Fruit fly (Drosophila melanogaster) whole organism, embryonic: Measurements from ENCODE around the gene CG9667.

Experiments
- Asciz ChIP-seq: fragments of 200-800 bp; sonication (Bioruptor generic); optimal IDR thresholded peaks from 2 replicates; lab custom pipeline; 2017; ENCODE audit warnings: missing biosample characterization, mild to moderate bottlenecking, missing genetic modification characterization, missing genetic modification reagents
- Atf3 ChIP-seq: fragments of 200-800 bp; sonication (Bioruptor generic); optimal IDR thresholded peaks from 3 replicates; lab custom pipeline; 2016; ENCODE audit warnings: missing biosample characterization, missing genetic modification characterization
- B-H1 ChIP-seq: fragments of 200-800 bp; sonication (Bioruptor generic); IDR thresholded peaks from 3 replicates; pipeline ENCODE4 v1.3.6; 2022; ENCODE audit warnings: missing biosample characterization, missing genetic modification characterization
- Bteb2 ChIP-seq: fragments of 200-800 bp; sonication (Bioruptor generic); optimal IDR thresholded peaks from 2 replicates; lab custom pipeline; 2016; ENCODE audit warnings: missing biosample characterization, missing genetic modification characterization
- CG10366 ChIP-seq: fragments of 200-800 bp; sonication (Bioruptor generic); IDR thresholded peaks from 2 replicates; pipeline ENCODE4 v1.3.6; 2022; ENCODE audit warnings: missing biosample characterization, missing genetic modification characterization
- CG10565 ChIP-seq: fragments of 200-800 bp; sonication (Bioruptor generic); optimal IDR thresholded peaks from 3 replicates; lab custom pipeline; 2016; ENCODE audit warnings: missing biosample characterization, mild to moderate bottlenecking, missing genetic modification characterization
- CG10979 ChIP-seq: fragments of 200-800 bp; sonication (Bioruptor generic); optimal IDR thresholded peaks from 2 replicates; lab custom pipeline; 2018; ENCODE audit warnings: missing biosample characterization, mild to moderate bottlenecking, missing genetic modification characterization, moderate library complexity
- CG12219 ChIP-seq: fragments of 200-800 bp; sonication (Bioruptor generic); optimal IDR thresholded peaks from 3 replicates; lab custom pipeline; 2018; ENCODE audit warnings: missing biosample characterization, mild to moderate bottlenecking, missing genetic modification characterization
- CG14441 ChIP-seq: fragments of 200-800 bp; sonication (Bioruptor generic); IDR thresholded peaks from 2 replicates; pipeline ENCODE4 v1.3.6; 2022; ENCODE audit warnings: missing biosample characterization, missing genetic modification characterization
- CG14710 ChIP-seq: fragments of 200-800 bp; sonication (Bioruptor generic); optimal IDR thresholded peaks from 3 replicates; lab custom pipeline; 2019; ENCODE audit warnings: missing biosample characterization, mild to moderate bottlenecking, missing genetic modification characterization, moderate library complexity
- CG1603 ChIP-seq: fragments of 200-800 bp; sonication (Bioruptor generic); optimal IDR thresholded peaks from 2 replicates; lab custom pipeline; 2019; ENCODE audit warnings: missing biosample characterization, mild to moderate bottlenecking, missing genetic modification characterization, moderate library complexity
- CG16815 ChIP-seq: fragments of 200-800 bp; sonication (Bioruptor generic); optimal IDR thresholded peaks from 3 replicates; lab custom pipeline; 2017; ENCODE audit warnings: missing biosample characterization, mild to moderate bottlenecking, missing genetic modification characterization
- CG16863 ChIP-seq: fragments of 200-800 bp; sonication (Bioruptor generic); optimal IDR thresholded peaks from 3 replicates; lab custom pipeline; 2016; ENCODE audit warnings: missing biosample characterization, missing genetic modification characterization
- CG17328 ChIP-seq: fragments of 200-800 bp; sonication (Bioruptor generic); IDR thresholded peaks from 2 replicates; pipeline ENCODE4 v1.3.6; 2022; ENCODE audit warnings: missing biosample characterization, missing genetic modification characterization
- CG2678 ChIP-seq: fragments of 200-800 bp; sonication (Bioruptor generic); optimal IDR thresholded peaks from 3 replicates; lab custom pipeline; 2019; ENCODE audit warnings: missing biosample characterization, mild to moderate bottlenecking, missing genetic modification characterization, moderate library complexity
- CG2889 ChIP-seq: fragments of 200-800 bp; sonication (Bioruptor generic); IDR thresholded peaks from 3 replicates; pipeline ENCODE4 v1.3.6; 2022; ENCODE audit warnings: missing biosample characterization, missing genetic modification characterization
- CG32767 ChIP-seq: fragments of 200-800 bp; sonication (Bioruptor generic); IDR thresholded peaks from 2 replicates; pipeline ENCODE4 v1.3.6; 2022; ENCODE audit warnings: missing biosample characterization, missing genetic modification characterization
- CG8089 ChIP-seq: fragments of 200-800 bp; sonication (Bioruptor generic); optimal IDR thresholded peaks from 3 replicates; lab custom pipeline; 2016; ENCODE audit warnings: missing biosample characterization, missing genetic modification characterization
- CG8765 ChIP-seq: fragments of 200-800 bp; sonication (Bioruptor generic); IDR thresholded peaks from 2 replicates; pipeline ENCODE4 v1.3.6; 2022; ENCODE audit warnings: missing biosample characterization, missing genetic modification characterization
- Chrac-16 ChIP-seq: fragments of 200-800 bp; sonication (Bioruptor generic); optimal IDR thresholded peaks from 3 replicates; lab custom pipeline; 2016; ENCODE audit warnings: missing biosample characterization, missing genetic modification characterization
- Dfd ChIP-seq, 2 experiments: fragments of >200 bp; optimal IDR thresholded peaks; 2 replicates each; lab custom pipeline; 2017; ENCODE audit warnings: missing biosample characterization in 2 of 2, missing genetic modification characterization in 2 of 2
- Ets65A ChIP-seq: fragments of 200-800 bp; sonication (Bioruptor generic); peaks from one replicate; lab custom pipeline; 2016; ENCODE audit warnings: missing biosample characterization, missing genetic modification characterization
- H15 ChIP-seq: fragments of 200-800 bp; sonication (Bioruptor generic); IDR thresholded peaks from 3 replicates; pipeline ENCODE4 v1.3.6; 2022; ENCODE audit warnings: missing biosample characterization, missing genetic modification characterization
- Hr3 ChIP-seq: fragments of 200-800 bp; sonication (Bioruptor generic); optimal IDR thresholded peaks from 3 replicates; lab custom pipeline; 2016; ENCODE audit warnings: missing biosample characterization, missing genetic modification characterization
- Opbp ChIP-seq: fragments of 200-800 bp; sonication (Bioruptor generic); IDR thresholded peaks from 3 replicates; pipeline ENCODE4 v1.3.6; 2022; ENCODE audit warnings: missing biosample characterization, missing genetic modification characterization; ENCODE audit not compliant: partially characterized antibody
- Optix ChIP-seq: fragments of 200-800 bp; sonication (Bioruptor generic); IDR thresholded peaks from 3 replicates; pipeline ENCODE4 v1.3.6; 2022; ENCODE audit warnings: missing biosample characterization, missing genetic modification characterization
- Poxn ChIP-seq: fragments of 200-800 bp; sonication (Bioruptor generic); IDR thresholded peaks from 2 replicates; pipeline ENCODE4 v1.3.6; 2022; ENCODE audit warnings: missing biosample characterization, missing genetic modification characterization
- Side ChIP-seq: fragments of 200-800 bp; sonication (Bioruptor generic); optimal IDR thresholded peaks from 2 replicates; lab custom pipeline; 2016; ENCODE audit warnings: missing biosample characterization, missing genetic modification characterization
- ara ChIP-seq: fragments of 200-800 bp; sonication (Bioruptor generic); IDR thresholded peaks from 2 replicates; pipeline ENCODE4 v1.3.6; 2022; ENCODE audit warnings: missing biosample characterization, missing genetic modification characterization
- bsh ChIP-seq, 2 experiments: fragments of 200-800 bp; sonication (Bioruptor generic); optimal IDR thresholded peaks; 2 replicates each; lab custom pipeline; 2017 to 2018; ENCODE audit warnings: mild to moderate bottlenecking in 2 of 2, missing biosample characterization in 2 of 2, missing genetic modification characterization in 2 of 2, moderate library complexity in 1 of 2
- chif ChIP-seq, 2 experiments: fragments of 200-800 bp; sonication (Bioruptor generic); optimal IDR thresholded peaks; 3 replicates each; lab custom pipeline; 2016; ENCODE audit warnings: missing biosample characterization in 2 of 2, missing genetic modification characterization in 2 of 2
- chm ChIP-seq: fragments of 200-800 bp; sonication (Bioruptor generic); IDR thresholded peaks from 2 replicates; pipeline ENCODE4 v1.3.6; 2022; ENCODE audit warnings: missing biosample characterization, missing genetic modification characterization
- crol ChIP-seq: fragments of 200-800 bp; sonication (Bioruptor generic); IDR thresholded peaks from 2 replicates; pipeline ENCODE4 v1.3.6; 2022; ENCODE audit warnings: missing biosample characterization, missing genetic modification characterization
- dmrt11E ChIP-seq: fragments of 200-800 bp; sonication (Bioruptor generic); optimal IDR thresholded peaks from 3 replicates; lab custom pipeline; 2018; ENCODE audit warnings: missing biosample characterization, mild to moderate bottlenecking, missing genetic modification characterization, moderate library complexity
- grn ChIP-seq: fragments of 200-800 bp; sonication (Bioruptor generic); optimal IDR thresholded peaks from 3 replicates; lab custom pipeline; 2017; ENCODE audit warnings: missing biosample characterization, missing genetic modification characterization
- ind ChIP-seq: fragments of 200-800 bp; sonication (Bioruptor generic); optimal IDR thresholded peaks from 3 replicates; lab custom pipeline; 2016; ENCODE audit warnings: missing biosample characterization, missing genetic modification characterization
- nmo ChIP-seq: fragments of 200-800 bp; sonication (Bioruptor generic); optimal IDR thresholded peaks from 2 replicates; lab custom pipeline; 2018; ENCODE audit warnings: missing biosample characterization, mild to moderate bottlenecking, missing genetic modification characterization, moderate library complexity
- pan ChIP-seq, 4 experiments: fragments of >200 bp in 3 of 4; fragments of 200-800 bp in 1 of 4; sonication (Bioruptor generic) in 1 of 4; optimal IDR thresholded peaks in 3 of 4; IDR thresholded peaks in 1 of 4; 2 replicates each; pipeline versions ENCODE4 v1.3.6 to Lab custom; 2017 to 2022; ENCODE audit warnings: missing biosample characterization in 2 of 4, missing genetic modification characterization in 2 of 4, mixed read lengths in 1 of 4
- sens ChIP-seq: fragments of 200-800 bp; sonication (Bioruptor generic); peaks from one replicate; lab custom pipeline; 2016; ENCODE audit warnings: missing biosample characterization, missing genetic modification characterization
- tna ChIP-seq: fragments of 200-800 bp; sonication (Bioruptor generic); IDR thresholded peaks from 2 replicates; pipeline ENCODE4 v1.3.6; 2022; ENCODE audit warnings: missing biosample characterization, missing genetic modification characterization; ENCODE audit not compliant: partially characterized antibody
- trh ChIP-seq: fragments of 200-800 bp; sonication (Bioruptor generic); optimal IDR thresholded peaks from 2 replicates; lab custom pipeline; 2016; ENCODE audit warnings: missing biosample characterization, missing genetic modification characterization
- wdn ChIP-seq: fragments of 200-800 bp; sonication (Bioruptor generic); IDR thresholded peaks from 2 replicates; pipeline ENCODE4 v1.3.6; 2022; ENCODE audit warnings: missing biosample characterization, missing genetic modification characterization

The CG9667 gene

DNA sequence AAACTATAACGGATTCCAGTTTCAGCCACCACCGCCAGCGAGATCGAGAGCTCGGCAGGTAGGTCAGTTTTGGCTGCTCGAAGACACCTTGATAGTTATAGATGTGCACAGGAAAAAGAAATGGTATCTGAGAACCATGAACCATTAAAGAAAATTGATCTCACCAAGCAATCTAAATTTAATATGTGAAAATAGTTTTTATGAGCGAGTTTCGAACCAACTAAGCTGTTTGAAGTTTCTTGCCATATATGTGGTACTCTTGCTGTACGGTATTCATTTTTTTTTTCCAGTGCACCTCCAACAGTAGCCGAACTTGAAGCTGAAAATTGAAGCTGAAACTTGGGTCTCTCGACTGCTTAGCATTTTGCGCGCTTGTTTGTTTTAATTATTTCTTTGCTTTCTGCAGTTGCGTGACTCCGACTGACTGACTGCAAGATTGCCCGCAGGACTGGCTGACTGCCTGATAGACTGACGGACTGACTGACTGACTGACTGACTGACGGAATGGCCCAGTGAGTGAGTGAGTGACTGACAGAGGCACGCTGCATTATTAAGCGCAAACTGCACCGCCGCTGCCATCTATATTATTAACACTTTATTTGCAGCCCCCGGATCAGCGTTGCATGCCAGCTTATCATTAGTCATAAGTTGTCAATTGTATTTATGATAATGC is 45.5 kb upstream of the CG9667 start (continued):
- TF ChIP-seq Opbp: no peak
- TF ChIP-seq grn (GFP tag; lab: Kevin White, UChicago): peak; percentile 11
- peak; percentile 91 for TF ChIP-seq sens (GFP tag; lab: Kevin White, UChicago)
- 0 out of 2 replicates have a peak, but pooled peaks have one; percentile 27 for TF ChIP-seq CG32767
- TF ChIP-seq dmrt11E: peak; percentile 71
- TF ChIP-seq Side (GFP tag; lab: Kevin White, UChicago): peak; percentile 18
- peak; percentile 41; the same call in 1 of the 2 replicates for TF ChIP-seq CG14441 (GFP tag; lab: Robert Waterston, UW)
- TF ChIP-seq CG12219 (GFP tag; lab: Kevin White, UChicago): peak; percentile 49
- peak; percentile 55 for TF ChIP-seq Asciz (GFP tag; lab: Kevin White, UChicago)
- TF ChIP-seq CG16863 (GFP tag; lab: Kevin White, UChicago): peak; percentile 31
- TF ChIP-seq CG2678 (tag; lab: Kevin White, UChicago): peak; percentile 54
- TF ChIP-seq wdn (GFP tag; lab: Robert Waterston, UW): no peak
- no peak for TF ChIP-seq pan (optimal IDR thresholded peaks at IDR 0.05; lab: Kevin White, UChicago)
- TF ChIP-seq pan (GFP tag; optimal IDR thresholded peaks at IDR 0.05 in 1 of 2, IDR thresholded peaks at IDR 0.05 in 1 of 2): peak in 1 of 2 experiments; percentile 43
- peak; percentile 51; the same call in 1 of the 2 replicates for TF ChIP-seq CG17328
- TF ChIP-seq bsh (GFP tag; optimal IDR thresholded peaks at IDR 0.05; lab: Kevin White, UChicago): peak in 1 of 2 experiments; percentile 56
- TF ChIP-seq CG1603 (tag; lab: Kevin White, UChicago): peak; percentile 70
- TF ChIP-seq B-H1 (GFP tag; lab: Robert Waterston, UW): peak; percentile 30; the same call in 2 of the 3 replicates
- TF ChIP-seq ind (GFP tag; lab: Kevin White, UChicago): peak; percentile 24
- peak in 1 of 2 experiments; percentile 50 for TF ChIP-seq chif (GFP tag; optimal IDR thresholded peaks at IDR 0.05; lab: Kevin White, UChicago)
- peak; percentile 79 for TF ChIP-seq Ets65A (GFP tag; lab: Kevin White, UChicago)
- peak; percentile 35 for TF ChIP-seq CG8089 (GFP tag; lab: Kevin White, UChicago)
- no peak for TF ChIP-seq CG10565 (GFP tag; lab: Kevin White, UChicago)
- no peak for TF ChIP-seq Poxn (GFP tag; lab: Robert Waterston, UW)
- peak; percentile 57 for TF ChIP-seq CG10366 (GFP tag; lab: Robert Waterston, UW)
- no peak for TF ChIP-seq Dfd (GFP tag; optimal IDR thresholded peaks at IDR 0.05; lab: Kevin White, UChicago)
- no peak for TF ChIP-seq crol (GFP tag; lab: Robert Waterston, UW)
- TF ChIP-seq Bteb2 (GFP tag; lab: Kevin White, UChicago): no peak
- TF ChIP-seq Atf3 (GFP tag; lab: Kevin White, UChicago): no peak
- no peak for TF ChIP-seq CG2889 (GFP tag; lab: Robert Waterston, UW)
- TF ChIP-seq CG14710 (tag; lab: Kevin White, UChicago): peak; percentile 35
- 0 out of 2 replicates have a peak, but pooled peaks have one; percentile 12 for TF ChIP-seq chm
- 0 out of 2 replicates have a peak, but pooled peaks have one; percentile 22 for TF ChIP-seq CG8765
- no peak for TF ChIP-seq trh (GFP tag; lab: Kevin White, UChicago)
- TF ChIP-seq CG10979 (tag; lab: Kevin White, UChicago): peak; percentile 61
- no peak for TF ChIP-seq H15
- peak; percentile 43; the same call in 1 of the 2 replicates for TF ChIP-seq ara (GFP tag; lab: Robert Waterston, UW)
- no peak for TF ChIP-seq Optix (GFP tag; lab: Robert Waterston, UW)
- peak; percentile 17 for TF ChIP-seq Hr3 (GFP tag; lab: Kevin White, UChicago)
- no peak for TF ChIP-seq tna (GFP tag; lab: Robert Waterston, UW)
- peak; percentile 56 for TF ChIP-seq Chrac-16
- TF ChIP-seq CG16815: peak; percentile 36
- TF ChIP-seq nmo (GFP tag; lab: Kevin White, UChicago): peak; percentile 40
